Fruit fly (Drosophila melanogaster) whole organism, embryonic: ENCODE results near the gene klu.
A peak's percentile ranks its signal among the peaks of the same experiment; 100 is the strongest.

Experiments
- ATbp ChIP-seq: fragments of 200-800 bp; sonication (Bioruptor generic); optimal IDR thresholded peaks from 2 replicates; lab custom pipeline; 2017; ENCODE audit warnings: missing biosample characterization, mild to moderate bottlenecking, missing genetic modification characterization, missing genetic modification reagents
- Adf1 ChIP-seq: fragments of 200-800 bp; sonication (Bioruptor generic); IDR thresholded peaks from 2 replicates; pipeline ENCODE4 v1.3.6; 2022; ENCODE audit warnings: missing biosample characterization, missing genetic modification characterization
- Antp ChIP-seq: fragments of 200-800 bp; sonication (Bioruptor generic); optimal IDR thresholded peaks from 3 replicates; lab custom pipeline; 2016; ENCODE audit warnings: missing biosample characterization, missing genetic modification characterization
- CG10147 ChIP-seq: fragments of 200-800 bp; sonication (Bioruptor generic); optimal IDR thresholded peaks from 2 replicates; lab custom pipeline; 2019; ENCODE audit warnings: missing biosample characterization, mild to moderate bottlenecking, missing genetic modification characterization, moderate library complexity
- CG10267 ChIP-seq: fragments of 200-800 bp; sonication (Bioruptor generic); optimal IDR thresholded peaks from 2 replicates; lab custom pipeline; 2018; ENCODE audit warnings: missing biosample characterization, mild to moderate bottlenecking, missing genetic modification characterization, moderate library complexity
- CG14667 ChIP-seq: fragments of 200-800 bp; sonication (Bioruptor generic); IDR thresholded peaks from 2 replicates; pipeline ENCODE4 v1.3.6; 2022; ENCODE audit warnings: missing biosample characterization, missing genetic modification characterization
- CG15479 ChIP-seq: fragments of 200-800 bp; sonication (Bioruptor generic); optimal IDR thresholded peaks from 3 replicates; lab custom pipeline; 2019; ENCODE audit warnings: missing biosample characterization, mild to moderate bottlenecking, missing genetic modification characterization, moderate library complexity
- CG15601 ChIP-seq: fragments of 200-800 bp; sonication (Bioruptor generic); optimal IDR thresholded peaks from 3 replicates; lab custom pipeline; 2019; ENCODE audit warnings: missing biosample characterization, mild to moderate bottlenecking, missing genetic modification characterization, moderate library complexity
- CG15696 ChIP-seq: fragments of 200-800 bp; sonication (Bioruptor generic); optimal IDR thresholded peaks from 2 replicates; lab custom pipeline; 2019; ENCODE audit warnings: missing biosample characterization, mild to moderate bottlenecking, missing genetic modification characterization, moderate library complexity
- CG16813 ChIP-seq: fragments of 200-800 bp; sonication (Bioruptor generic); IDR thresholded peaks from 3 replicates; pipeline ENCODE4 v1.3.6; 2022; ENCODE audit warnings: missing biosample characterization, missing genetic modification characterization; ENCODE audit not compliant: partially characterized antibody
- CG17328 ChIP-seq: fragments of 200-800 bp; sonication (Bioruptor generic); IDR thresholded peaks from 2 replicates; pipeline ENCODE4 v1.3.6; 2022; ENCODE audit warnings: missing biosample characterization, missing genetic modification characterization
- CG1792 ChIP-seq: fragments of 200-800 bp; sonication (Bioruptor generic); optimal IDR thresholded peaks from 2 replicates; lab custom pipeline; 2016; ENCODE audit warnings: missing biosample characterization, missing genetic modification characterization
- CG18262 ChIP-seq: fragments of 200-800 bp; optimal IDR thresholded peaks from 3 replicates; lab custom pipeline; 2019; ENCODE audit warnings: missing biosample characterization, mild to moderate bottlenecking, missing genetic modification characterization, moderate library complexity
- CG2889 ChIP-seq: fragments of 200-800 bp; sonication (Bioruptor generic); IDR thresholded peaks from 3 replicates; pipeline ENCODE4 v1.3.6; 2022; ENCODE audit warnings: missing biosample characterization, missing genetic modification characterization
- CG4404 ChIP-seq: fragments of 200-800 bp; sonication (Bioruptor generic); IDR thresholded peaks from 2 replicates; pipeline ENCODE4 v1.3.6; 2022; ENCODE audit warnings: missing biosample characterization, missing genetic modification characterization
- CG4707 ChIP-seq: fragments of 200-800 bp; sonication (Bioruptor generic); optimal IDR thresholded peaks from 2 replicates; lab custom pipeline; 2018; ENCODE audit warnings: missing biosample characterization, mild to moderate bottlenecking, missing genetic modification characterization, moderate library complexity
- CG6689 ChIP-seq: fragments of 200-800 bp; sonication (Bioruptor generic); IDR thresholded peaks from 2 replicates; pipeline ENCODE4 v1.3.6; 2022; ENCODE audit warnings: missing biosample characterization, missing genetic modification characterization
- CG6791 ChIP-seq: fragments of 200-800 bp; sonication (Bioruptor generic); IDR thresholded peaks from 3 replicates; pipeline ENCODE4 v1.3.6; 2022; ENCODE audit warnings: missing biosample characterization, missing genetic modification characterization; ENCODE audit not compliant: partially characterized antibody
- CTCF ChIP-seq: fragments of 200-800 bp; sonication (Bioruptor generic); optimal IDR thresholded peaks from 2 replicates; lab custom pipeline; 2017; ENCODE audit warnings: missing biosample characterization, mild to moderate bottlenecking, missing genetic modification characterization, moderate library complexity
- CkIIα-i1 ChIP-seq: fragments of 200-800 bp; sonication (Bioruptor generic); IDR thresholded peaks from 2 replicates; pipeline ENCODE4 v1.3.6; 2022; ENCODE audit warnings: missing biosample characterization, missing genetic modification characterization
- Drgx ChIP-seq: fragments of 200-800 bp; sonication (Bioruptor generic); IDR thresholded peaks from 2 replicates; pipeline ENCODE4 v1.3.6; 2022; ENCODE audit warnings: missing biosample characterization, missing genetic modification characterization
- Fer3 ChIP-seq: fragments of 200-800 bp; sonication (Bioruptor generic); optimal IDR thresholded peaks from 2 replicates; lab custom pipeline; 2018; ENCODE audit warnings: missing biosample characterization, mild to moderate bottlenecking, missing genetic modification characterization, moderate library complexity
- H15 ChIP-seq: fragments of 200-800 bp; sonication (Bioruptor generic); IDR thresholded peaks from 3 replicates; pipeline ENCODE4 v1.3.6; 2022; ENCODE audit warnings: missing biosample characterization, missing genetic modification characterization
- Pdp1 ChIP-seq, 2 experiments: fragments of 200-800 bp; sonication (Bioruptor generic); optimal IDR thresholded peaks; 3 replicates each; lab custom pipeline; 2016; ENCODE audit warnings: missing biosample characterization in 2 of 2, missing genetic modification characterization in 2 of 2, mild to moderate bottlenecking in 1 of 2, moderate library complexity in 1 of 2
- Scr ChIP-seq: fragments of 200-800 bp; sonication (Bioruptor generic); IDR thresholded peaks from 2 replicates; pipeline ENCODE4 v1.3.6; 2022; ENCODE audit warnings: missing biosample characterization, missing genetic modification characterization; ENCODE audit not compliant: partially characterized antibody
- Vsx1 ChIP-seq: fragments of 200-800 bp; sonication (Bioruptor generic); optimal IDR thresholded peaks from 2 replicates; lab custom pipeline; 2017; ENCODE audit warnings: missing biosample characterization, mild to moderate bottlenecking, missing genetic modification characterization, missing genetic modification reagents
- amos ChIP-seq: fragments of 200-800 bp; sonication (Bioruptor generic); IDR thresholded peaks from 2 replicates; pipeline ENCODE4 v1.3.6; 2022; ENCODE audit warnings: missing biosample characterization, missing genetic modification characterization; ENCODE audit not compliant: partially characterized antibody
- ap ChIP-seq: fragments of 200-800 bp; sonication (Bioruptor generic); IDR thresholded peaks from 2 replicates; pipeline ENCODE4 v1.3.6; 2022; ENCODE audit warnings: missing biosample characterization, missing genetic modification characterization
- bsh ChIP-seq, 2 experiments: fragments of 200-800 bp; sonication (Bioruptor generic); optimal IDR thresholded peaks; 2 replicates each; lab custom pipeline; 2017 to 2018; ENCODE audit warnings: mild to moderate bottlenecking in 2 of 2, missing biosample characterization in 2 of 2, missing genetic modification characterization in 2 of 2, moderate library complexity in 1 of 2
- cg ChIP-seq: fragments of 200-800 bp; sonication (Bioruptor generic); optimal IDR thresholded peaks from 3 replicates; lab custom pipeline; 2019; ENCODE audit warnings: missing biosample characterization, mild to moderate bottlenecking, missing genetic modification characterization, moderate library complexity
- corto ChIP-seq: fragments of 200-800 bp; sonication (Bioruptor generic); optimal IDR thresholded peaks from 2 replicates; lab custom pipeline; 2016; ENCODE audit warnings: missing biosample characterization, mild to moderate bottlenecking, missing genetic modification characterization, moderate library complexity
- gsb-n ChIP-seq: fragments of 200-800 bp; sonication (Bioruptor generic); optimal IDR thresholded peaks from 3 replicates; lab custom pipeline; 2018; ENCODE audit warnings: missing biosample characterization, mild to moderate bottlenecking, missing genetic modification characterization
- kay ChIP-seq: fragments of 200-800 bp; sonication (Bioruptor generic); optimal IDR thresholded peaks from 2 replicates; lab custom pipeline; 2016; ENCODE audit warnings: missing biosample characterization, missing genetic modification characterization
- lola ChIP-seq, 3 experiments: fragments of >200 bp in 2 of 3; fragments of 200-800 bp in 1 of 3; sonication (Bioruptor generic) in 1 of 3; optimal IDR thresholded peaks; 2 replicates each; lab custom pipeline; 2017 to 2019; ENCODE audit warnings: missing biosample characterization in 3 of 3, missing genetic modification characterization in 3 of 3, mild to moderate bottlenecking in 1 of 3, moderate library complexity in 1 of 3
- maf-S ChIP-seq: fragments of 200-800 bp; sonication (Bioruptor generic); optimal IDR thresholded peaks from 2 replicates; lab custom pipeline; 2016; ENCODE audit warnings: missing biosample characterization, missing genetic modification characterization
- nom ChIP-seq: fragments of 200-800 bp; sonication (Bioruptor generic); optimal IDR thresholded peaks from 2 replicates; lab custom pipeline; 2017; ENCODE audit warnings: missing biosample characterization, missing genetic modification characterization, mild to moderate bottlenecking, moderate library complexity, missing genetic modification reagents
- phol ChIP-seq: fragments of 200-800 bp; sonication (Bioruptor generic); optimal IDR thresholded peaks from 3 replicates; lab custom pipeline; 2018; ENCODE audit warnings: missing biosample characterization, mild to moderate bottlenecking, missing genetic modification characterization, moderate library complexity
- pita ChIP-seq: fragments of 200-800 bp; sonication (Bioruptor generic); optimal IDR thresholded peaks from 2 replicates; lab custom pipeline; 2017; ENCODE audit warnings: missing biosample characterization, mild to moderate bottlenecking, missing genetic modification characterization
- seq ChIP-seq: fragments of 200-800 bp; sonication (Bioruptor generic); IDR thresholded peaks from 2 replicates; pipeline ENCODE4 v1.3.6; 2022; ENCODE audit warnings: missing biosample characterization, missing genetic modification characterization
- stwl ChIP-seq: fragments of 200-800 bp; sonication (Bioruptor generic); optimal IDR thresholded peaks from 3 replicates; lab custom pipeline; 2018; ENCODE audit warnings: missing biosample characterization, mild to moderate bottlenecking, missing genetic modification characterization, moderate library complexity
- tll ChIP-seq, 2 experiments: fragments of 200-800 bp in 1 of 2; fragments of >200 bp in 1 of 2; sonication (Bioruptor generic) in 1 of 2; optimal IDR thresholded peaks; 2 replicates each; lab custom pipeline; 2017 to 2019; ENCODE audit warnings: missing biosample characterization in 2 of 2, missing genetic modification characterization in 2 of 2, mild to moderate bottlenecking in 1 of 2, moderate library complexity in 1 of 2
- unpg ChIP-seq: fragments of 200-800 bp; sonication (Bioruptor generic); optimal IDR thresholded peaks from 3 replicates; lab custom pipeline; 2018; ENCODE audit warnings: missing biosample characterization, mild to moderate bottlenecking, missing genetic modification characterization, moderate library complexity
- vnd ChIP-seq: fragments of 200-800 bp; sonication (Bioruptor generic); IDR thresholded peaks from 3 replicates; pipeline ENCODE4 v1.3.6; 2022; ENCODE audit warnings: missing biosample characterization, missing genetic modification characterization; ENCODE audit not compliant: partially characterized antibody
- zf30C ChIP-seq: fragments of 200-800 bp; sonication (Bioruptor generic); optimal IDR thresholded peaks from 3 replicates; lab custom pipeline; 2018; ENCODE audit warnings: missing biosample characterization, mild to moderate bottlenecking, missing genetic modification characterization

Gene klu

DNA sequence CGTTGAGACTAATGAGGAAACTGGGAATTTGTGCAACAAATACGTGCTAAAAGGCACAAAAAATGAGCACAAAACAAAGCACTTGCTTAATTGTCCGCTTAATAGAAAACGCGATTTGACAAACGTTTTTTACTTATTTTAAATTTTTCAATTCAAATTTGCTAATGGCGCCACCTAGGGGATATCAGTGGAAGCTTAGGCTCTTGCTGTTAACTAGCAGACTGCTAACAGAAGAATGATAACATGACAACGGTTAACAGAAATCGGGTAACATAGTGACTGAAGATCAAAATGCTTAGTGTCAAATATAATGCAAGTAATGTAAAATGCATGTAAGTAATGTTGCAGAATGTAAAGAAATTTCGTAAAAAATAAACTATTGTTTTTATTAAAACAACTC, 32.2 kb upstream of the klu start:
- no peak for TF ChIP-seq seq (GFP tag; lab: Robert Waterston, UW)
- no peak for TF ChIP-seq Vsx1 (GFP tag; lab: Kevin White, UChicago)
- peak; percentile 93 for TF ChIP-seq CTCF (GFP tag; lab: Kevin White, UChicago)
- TF ChIP-seq CG17328 (GFP tag; lab: Robert Waterston, UW): no peak
- TF ChIP-seq pita (GFP tag; lab: Kevin White, UChicago): peak; percentile 9
- 0 out of 2 replicates have a peak, but pooled peaks have one; percentile 7 for TF ChIP-seq Scr
- peak; percentile 36; the same call in 1 of the 2 replicates for TF ChIP-seq amos (GFP tag; lab: Robert Waterston, UW)
- TF ChIP-seq stwl (tag; lab: Kevin White, UChicago): peak; percentile 12

DNA sequence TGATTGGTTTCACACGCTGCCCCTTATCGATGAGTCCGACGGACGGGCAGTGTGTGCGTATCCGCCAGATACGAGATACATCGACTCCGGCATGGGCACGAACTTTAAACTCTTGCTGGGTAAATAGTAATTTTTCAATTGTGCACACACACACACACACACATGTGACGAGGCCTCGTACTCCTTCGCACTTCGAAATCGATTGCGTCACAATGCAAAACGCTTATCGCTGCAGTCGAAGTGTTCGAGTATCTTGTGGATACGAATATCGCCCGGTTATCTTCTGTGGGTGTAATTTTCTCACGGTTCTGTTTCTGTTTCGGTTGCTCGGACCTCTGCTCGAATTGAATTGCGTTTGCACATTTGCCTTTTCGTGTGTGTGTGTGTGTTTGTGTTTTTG, 26.1 kb upstream of the klu start:
- TF ChIP-seq Pdp1 (GFP tag; optimal IDR thresholded peaks at IDR 0.05; lab: Kevin White, UChicago): peak in 1 of 2 experiments; percentile 72
- no peak for TF ChIP-seq CG10147 (GFP tag; lab: Kevin White, UChicago)
- TF ChIP-seq cg (GFP tag; lab: Kevin White, UChicago): peak; percentile 33
- TF ChIP-seq ap (GFP tag; lab: Robert Waterston, UW): no peak
- peak in 1 of 2 experiments; percentile 79 for TF ChIP-seq tll (GFP tag; optimal IDR thresholded peaks at IDR 0.05; lab: Kevin White, UChicago)
- TF ChIP-seq CG15479: peak; percentile 90

DNA sequence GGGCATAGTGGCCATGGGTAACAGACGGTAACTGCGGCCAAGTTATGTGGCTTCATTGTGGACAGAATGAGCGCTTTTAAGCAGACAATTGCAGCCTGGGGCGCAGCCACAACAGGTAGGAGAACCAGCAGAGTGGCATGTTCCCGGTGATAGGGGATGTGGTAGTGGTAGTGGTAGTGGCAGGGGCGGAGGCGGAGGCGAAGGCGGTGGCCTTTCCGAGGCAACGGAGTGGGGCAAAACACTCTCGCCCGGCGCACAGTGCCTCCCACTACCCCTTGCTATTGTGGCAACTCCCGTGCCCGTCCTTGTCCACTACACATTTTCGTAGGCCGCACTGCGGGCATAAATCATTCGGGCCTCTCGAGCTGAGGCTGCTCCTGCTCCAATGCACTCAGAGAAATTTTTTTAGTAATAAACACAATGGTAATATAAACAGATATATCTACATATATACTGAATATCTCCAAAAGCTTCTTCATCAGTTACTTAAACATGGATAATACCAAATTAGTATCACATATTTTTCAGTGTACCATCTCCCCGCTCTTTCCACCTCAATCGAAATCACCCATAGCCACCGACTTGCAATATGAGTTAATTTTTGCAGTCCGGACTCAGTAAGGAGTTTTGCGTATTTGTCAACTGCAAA, 24.5 kb upstream of the klu start:
- TF ChIP-seq bsh (GFP tag; optimal IDR thresholded peaks at IDR 0.05; lab: Kevin White, UChicago) (peak in 1 of 2 experiments; percentile 56), corto (GFP tag; lab: Kevin White, UChicago) (peak; percentile 37), kay (GFP tag; lab: Kevin White, UChicago) (no peak), CG6689 (GFP tag; lab: Robert Waterston, UW) (0 out of 2 replicates have a peak, but pooled peaks have one; percentile 5), Drgx (peak; percentile 76), nom (GFP tag; lab: Kevin White, UChicago) (peak; percentile 70), amos (GFP tag; lab: Robert Waterston, UW) (no peak), Antp (GFP tag; lab: Kevin White, UChicago) (no peak), ATbp (GFP tag; lab: Kevin White, UChicago) (no peak), Fer3 (tag; lab: Kevin White, UChicago) (no peak), vnd (GFP tag; lab: Robert Waterston, UW) (no peak), maf-S (GFP tag; lab: Kevin White, UChicago) (no peak), unpg (GFP tag; lab: Kevin White, UChicago) (no peak), CG4707 (GFP tag; lab: Kevin White, UChicago) (no peak)
- TF ChIP-seq, all 482 proteins: peak for 5

DNA sequence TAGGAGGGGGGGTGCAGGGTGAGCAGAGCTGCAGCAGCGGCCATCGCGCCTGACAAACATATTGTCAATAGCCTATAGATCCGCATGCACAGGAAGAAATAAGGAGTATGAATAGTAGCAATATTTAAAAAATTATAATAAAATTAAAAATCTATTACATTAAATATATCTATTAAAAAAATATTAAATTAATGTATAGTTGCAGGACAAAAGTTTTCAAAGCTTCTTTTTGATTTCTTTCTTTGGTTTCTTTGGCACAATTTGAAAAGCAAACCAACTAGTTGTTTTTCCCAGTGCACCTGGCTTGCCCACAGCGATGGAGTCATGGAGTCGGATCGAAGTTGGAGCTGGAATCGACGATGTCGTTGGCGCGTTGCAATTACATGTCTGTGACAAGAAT, 22.8 kb upstream of the klu start:
- TF ChIP-seq CG16813 (no peak), H15 (GFP tag; lab: Robert Waterston, UW) (no peak), CG14667 (GFP tag; lab: Robert Waterston, UW) (no peak), CG6791 (GFP tag; lab: Robert Waterston, UW) (no peak), CG15696 (tag; lab: Kevin White, UChicago) (peak; percentile 41), CkIIα-i1 (GFP tag; lab: Robert Waterston, UW) (no peak), gsb-n (peak; percentile 42), CG1792 (GFP tag; lab: Kevin White, UChicago) (no peak), CG15601 (peak; percentile 2), Drgx (peak; percentile 61), phol (tag; lab: Kevin White, UChicago) (peak; percentile 34), lola (GFP tag; optimal IDR thresholded peaks at IDR 0.05; lab: Kevin White, UChicago) (peak in 1 of 3 experiments; percentile 44), CG2889 (no peak), CG18262 (tag; lab: Kevin White, UChicago) (peak; percentile 52), CG10267 (tag; lab: Kevin White, UChicago) (peak; percentile 30), zf30C (GFP tag; lab: Kevin White, UChicago) (peak; percentile 46), Adf1 (GFP tag; lab: Robert Waterston, UW) (no peak), CG4404 (peak; percentile 15; the same call in 1 of the 2 replicates)
